Fruit fly (Drosophila melanogaster) whole organism, prepupa: ENCODE results near the gene Gnpnat.

ENCODE experiments used
- CG10631 ChIP-seq: fragments of 200-800 bp; sonication (Bioruptor generic); optimal IDR thresholded peaks from 2 replicates; lab custom pipeline; 2016; ENCODE audit warnings: missing biosample characterization, missing genetic modification characterization
- CG10669 ChIP-seq: fragments of 200-800 bp; sonication (Bioruptor generic); optimal IDR thresholded peaks from 3 replicates; lab custom pipeline; 2018; ENCODE audit warnings: missing biosample characterization, mild to moderate bottlenecking, missing genetic modification characterization, moderate library complexity
- CG15336 ChIP-seq: fragments of 200-800 bp; sonication (Bioruptor generic); IDR thresholded peaks from 2 replicates; pipeline ENCODE4 v1.3.6; 2022; ENCODE audit warnings: missing biosample characterization, missing genetic modification characterization
- CG31627 ChIP-seq: fragments of 200-800 bp; sonication (Bioruptor generic); optimal IDR thresholded peaks from 3 replicates; lab custom pipeline; 2016; ENCODE audit warnings: missing biosample characterization, missing genetic modification characterization
- CG4318 ChIP-seq: fragments of 200-800 bp; sonication (Bioruptor generic); optimal IDR thresholded peaks from 3 replicates; lab custom pipeline; 2017; ENCODE audit warnings: missing biosample characterization, mild to moderate bottlenecking, missing genetic modification characterization
- CG9139 ChIP-seq: fragments of 200-800 bp; sonication (Bioruptor generic); optimal IDR thresholded peaks from 3 replicates; lab custom pipeline; 2017; ENCODE audit warnings: missing biosample characterization, mild to moderate bottlenecking, missing genetic modification characterization
- Eip75B ChIP-seq: fragments of 200-800 bp; sonication (Bioruptor generic); optimal IDR thresholded peaks from 3 replicates; lab custom pipeline; 2016; ENCODE audit warnings: missing biosample characterization, missing genetic modification characterization
- Hr39 ChIP-seq: fragments of 200-800 bp; sonication (Bioruptor generic); optimal IDR thresholded peaks from 2 replicates; lab custom pipeline; 2016; ENCODE audit warnings: missing biosample characterization, missing genetic modification characterization
- Sox102F ChIP-seq: fragments of 200-800 bp; sonication (Bioruptor generic); optimal IDR thresholded peaks from 2 replicates; lab custom pipeline; 2016; ENCODE audit warnings: missing biosample characterization, mild to moderate bottlenecking, missing genetic modification characterization
- esn ChIP-seq: fragments of 200-800 bp; sonication (Bioruptor generic); optimal IDR thresholded peaks from 2 replicates; lab custom pipeline; 2016; ENCODE audit warnings: missing biosample characterization, mild to moderate bottlenecking, missing genetic modification characterization, moderate library complexity
- lz ChIP-seq: fragments of 200-800 bp; sonication (Bioruptor generic); optimal IDR thresholded peaks from 3 replicates; lab custom pipeline; 2016; ENCODE audit warnings: missing biosample characterization, missing genetic modification characterization
- net ChIP-seq: fragments of 200-800 bp; sonication (Bioruptor generic); optimal IDR thresholded peaks from 3 replicates; lab custom pipeline; 2016; ENCODE audit warnings: missing biosample characterization, missing genetic modification characterization
- ss ChIP-seq, 2 experiments: fragments of 200-800 bp; sonication (Bioruptor generic); optimal IDR thresholded peaks; 2 replicates in 1 of 2; 3 replicates in 1 of 2; lab custom pipeline; 2017 to 2018; ENCODE audit warnings: mild to moderate bottlenecking in 2 of 2, missing biosample characterization in 2 of 2, missing genetic modification characterization in 2 of 2, moderate library complexity in 1 of 2

- no peak for TF ChIP-seq esn (GFP tag; lab: Kevin White, UChicago)
- TF ChIP-seq CG31627 (GFP tag; lab: Kevin White, UChicago): no peak
- TF ChIP-seq ss (GFP tag; optimal IDR thresholded peaks at IDR 0.05; lab: Kevin White, UChicago): no peak
- no peak for TF ChIP-seq CG4318 (GFP tag; lab: Kevin White, UChicago)
- no peak for TF ChIP-seq CG10669 (GFP tag; lab: Kevin White, UChicago)
- no peak for TF ChIP-seq CG10631
- TF ChIP-seq CG15336: no peak
- no peak for TF ChIP-seq lz (GFP tag; lab: Kevin White, UChicago)
- TF ChIP-seq Sox102F (GFP tag; lab: Kevin White, UChicago): no peak
- TF ChIP-seq Eip75B (GFP tag; lab: Kevin White, UChicago): no peak
- no peak for TF ChIP-seq net (GFP tag; lab: Kevin White, UChicago)
- no peak for TF ChIP-seq Hr39 (GFP tag; lab: Kevin White, UChicago)
- TF ChIP-seq CG9139: no peak
These were observed 11.4 kb downstream of the Gnpnat start for dm6 chr3R:29749304-29750066.
